Worm (Caenorhabditis elegans): Measurements from ENCODE around the gene dss-1.

Gene dss-1

ce11 chrIII:1196192-1196591, at the start of gene dss-1:
dss-1 (minus strand) TSS chrIII:1196292.
- TF ChIP-seq cog-1 (tag; optimal IDR thresholded peaks at IDR 0.05) (no peak), ref-1 (GFP tag; conservative IDR thresholded peaks at IDR 0.05) (no peak), flt-1 (GFP tag; IDR thresholded peaks at IDR 0.05) (no peak), tab-1 (GFP tag; IDR thresholded peaks at IDR 0.05) (no peak), T22C8.4 (GFP tag; IDR thresholded peaks at IDR 0.05) (no peak)

- TF ChIP-seq T22C8.4 (GFP tag; IDR thresholded peaks at IDR 0.05) (no peak), ztf-29 (GFP tag; IDR thresholded peaks at IDR 0.05) (no peak), cog-1 (tag; optimal IDR thresholded peaks at IDR 0.05) (no peak), klf-2 (GFP tag; conservative IDR thresholded peaks at IDR 0.05) (no peak), med-1 (GFP tag; optimal IDR thresholded peaks at IDR 0.05; ENCODE audit: insufficient read depth) (no peak), flt-1 (GFP tag; IDR thresholded peaks at IDR 0.05) (no peak), tab-1 (GFP tag; IDR thresholded peaks at IDR 0.05) (no peak), ref-1 (GFP tag; conservative IDR thresholded peaks at IDR 0.05) (no peak), ztf-23 (GFP tag; IDR thresholded peaks at IDR 0.05) (no peak)
These were observed 47.1 kb upstream of the dss-1 start, which contains the start of gene fbxa-63 for ce11 chrIII:1243199-1243598. fbxa-63 (plus strand) TSS chrIII:1243508.

ce11 chrIII:1238704-1239103, 42.6 kb upstream of the dss-1 start, which contains the start of gene fbxa-61:
fbxa-61 (plus strand) TSS chrIII:1239048.
- TF ChIP-seq flt-1 (GFP tag; IDR thresholded peaks at IDR 0.05) = no peak
- no peak for TF ChIP-seq cog-1 (tag; optimal IDR thresholded peaks at IDR 0.05)

ce11 chrIII:1231186-1231585, 35.1 kb upstream of the dss-1 start:
- no peak for TF ChIP-seq flt-1 (GFP tag; IDR thresholded peaks at IDR 0.05)
- no peak for TF ChIP-seq ztf-29 (GFP tag; IDR thresholded peaks at IDR 0.05)
- TF ChIP-seq ref-1 (GFP tag; conservative IDR thresholded peaks at IDR 0.05) = no peak

ce11 chrIII:1230672-1231071, 34.6 kb upstream of the dss-1 start:
- TF ChIP-seq med-1 (GFP tag; optimal IDR thresholded peaks at IDR 0.05; ENCODE audit: insufficient read depth) (no peak), ztf-29 (GFP tag; IDR thresholded peaks at IDR 0.05) (no peak), cog-1 (tag; optimal IDR thresholded peaks at IDR 0.05) (no peak), T22C8.4 (GFP tag; IDR thresholded peaks at IDR 0.05) (no peak), klf-2 (GFP tag; conservative IDR thresholded peaks at IDR 0.05) (no peak), ztf-23 (GFP tag; IDR thresholded peaks at IDR 0.05) (no peak), flt-1 (GFP tag; IDR thresholded peaks at IDR 0.05) (no peak), ref-1 (GFP tag; conservative IDR thresholded peaks at IDR 0.05) (no peak), tab-1 (GFP tag; IDR thresholded peaks at IDR 0.05) (no peak)

ce11 chrIII:1230174-1230573, 34.1 kb upstream of the dss-1 start, which contains the start of gene pes-4:
pes-4 (minus strand) TSS chrIII:1230274.
- TF ChIP-seq klf-2 (GFP tag; conservative IDR thresholded peaks at IDR 0.05) (no peak), ztf-29 (GFP tag; IDR thresholded peaks at IDR 0.05) (no peak), tab-1 (GFP tag; IDR thresholded peaks at IDR 0.05) (no peak)

ce11 chrIII:1229510-1229909, 33.4 kb upstream of the dss-1 start:
- TF ChIP-seq T22C8.4 (GFP tag; IDR thresholded peaks at IDR 0.05) (no peak), klf-2 (GFP tag; conservative IDR thresholded peaks at IDR 0.05) (no peak), tab-1 (GFP tag; IDR thresholded peaks at IDR 0.05) (no peak)

ce11 chrIII:1228593-1228992, 32.5 kb upstream of the dss-1 start:
- TF ChIP-seq T22C8.4 (GFP tag; IDR thresholded peaks at IDR 0.05) = no peak
- TF ChIP-seq ztf-29 (GFP tag; IDR thresholded peaks at IDR 0.05) = no peak
- TF ChIP-seq flt-1 (GFP tag; IDR thresholded peaks at IDR 0.05) = no peak
- TF ChIP-seq klf-2 (GFP tag; conservative IDR thresholded peaks at IDR 0.05) = no peak
- TF ChIP-seq med-1 (GFP tag; optimal IDR thresholded peaks at IDR 0.05; ENCODE audit: insufficient read depth) = no peak
- no peak for TF ChIP-seq tab-1 (GFP tag; IDR thresholded peaks at IDR 0.05)
- no peak for TF ChIP-seq cog-1 (tag; optimal IDR thresholded peaks at IDR 0.05)
- no peak for TF ChIP-seq ztf-23 (GFP tag; IDR thresholded peaks at IDR 0.05)
- no peak for TF ChIP-seq ref-1 (GFP tag; conservative IDR thresholded peaks at IDR 0.05)

ce11 chrIII:1226256-1226655, 30.2 kb upstream of the dss-1 start:
- no peak for TF ChIP-seq cog-1 (tag; optimal IDR thresholded peaks at IDR 0.05)
- no peak for TF ChIP-seq T22C8.4 (GFP tag; IDR thresholded peaks at IDR 0.05)
- 0 out of 2 replicates have a peak, but pooled peaks have one; percentile 9 for TF ChIP-seq ztf-23 (GFP tag; IDR thresholded peaks at IDR 0.05)
- TF ChIP-seq klf-2 (GFP tag; conservative IDR thresholded peaks at IDR 0.05) = no peak
- TF ChIP-seq tab-1 (GFP tag; IDR thresholded peaks at IDR 0.05) = no peak

ce11 chrIII:1225595-1225994, 29.5 kb upstream of the dss-1 start:
- TF ChIP-seq flt-1 (GFP tag; IDR thresholded peaks at IDR 0.05) (0 out of 2 replicates have a peak, but pooled peaks have one; percentile 19), ztf-23 (GFP tag; IDR thresholded peaks at IDR 0.05) (no peak), klf-2 (GFP tag; conservative IDR thresholded peaks at IDR 0.05) (no peak), ref-1 (GFP tag; conservative IDR thresholded peaks at IDR 0.05) (no peak), T22C8.4 (GFP tag; IDR thresholded peaks at IDR 0.05) (no peak)

ce11 chrIII:1225116-1225515, 29.0 kb upstream of the dss-1 start:
- TF ChIP-seq flt-1 (GFP tag; IDR thresholded peaks at IDR 0.05) = no peak
- no peak for TF ChIP-seq cog-1 (tag; optimal IDR thresholded peaks at IDR 0.05)
- TF ChIP-seq ztf-23 (GFP tag; IDR thresholded peaks at IDR 0.05) = no peak
- TF ChIP-seq klf-2 (GFP tag; conservative IDR thresholded peaks at IDR 0.05) = no peak
- TF ChIP-seq T22C8.4 (GFP tag; IDR thresholded peaks at IDR 0.05) = no peak
- no peak for TF ChIP-seq med-1 (GFP tag; optimal IDR thresholded peaks at IDR 0.05; ENCODE audit: insufficient read depth)
- TF ChIP-seq ref-1 (GFP tag; conservative IDR thresholded peaks at IDR 0.05) = no peak
- no peak for TF ChIP-seq ztf-29 (GFP tag; IDR thresholded peaks at IDR 0.05)
- TF ChIP-seq tab-1 (GFP tag; IDR thresholded peaks at IDR 0.05) = no peak
